Worm (Caenorhabditis elegans) whole organism, young adult: Measurements from ENCODE around the gene crb-1.

Source experiments
- B0019.2 ChIP-seq: fragments of 200-800 bp; sonication (Bioruptor generic); conservative IDR thresholded peaks from 2 replicates; pipeline ENCODE4 v1.3.6; 2022; ENCODE audit warnings: missing genetic modification reagents, missing genetic modification characterization, missing compliant biosample characterization
- B0261.1 ChIP-seq: sonication (generic microtip); optimal IDR thresholded peaks from 2 replicates; lab custom pipeline; 2016; ENCODE audit warnings: mild to moderate bottlenecking, missing genetic modification characterization, moderate library complexity, missing compliant biosample characterization
- B0336.3 ChIP-seq: fragments of 200-800 bp; sonication (Bioruptor generic); IDR thresholded peaks from 2 replicates; pipeline ENCODE4 v1.3.6; 2022; ENCODE audit warnings: missing genetic modification characterization, missing compliant biosample characterization
- C17E4.6 ChIP-seq: fragments of 200-800 bp; sonication (Bioruptor generic); IDR thresholded peaks from 2 replicates; pipeline ENCODE4 v1.3.6; 2022; ENCODE audit warnings: missing genetic modification reagents, missing genetic modification characterization, missing compliant biosample characterization
- F10E7.11 ChIP-seq: sonication (generic microtip); optimal IDR thresholded peaks from 2 replicates; lab custom pipeline; 2017; ENCODE audit warnings: mild to moderate bottlenecking, missing genetic modification characterization, moderate library complexity, missing compliant biosample characterization
- F22D6.2 ChIP-seq: sonication (generic microtip); optimal IDR thresholded peaks from 2 replicates; lab custom pipeline; 2016; ENCODE audit warnings: mild to moderate bottlenecking, missing genetic modification characterization, missing compliant biosample characterization
- F23B12.7 ChIP-seq: sonication (generic microtip); optimal IDR thresholded peaks from 2 replicates; lab custom pipeline; 2017; ENCODE audit warnings: missing genetic modification characterization, mild to moderate bottlenecking, missing compliant biosample characterization, antibody characterized with exemption, moderate library complexity; ENCODE audit not compliant: insufficient read depth
- F33H1.4 ChIP-seq: fragments of 200-800 bp; sonication (Bioruptor generic); IDR thresholded peaks from 2 replicates; pipeline ENCODE4 v1.3.6; 2022; ENCODE audit warnings: missing genetic modification reagents, missing genetic modification characterization, missing compliant biosample characterization
- F49E8.2 ChIP-seq: sonication (generic microtip); optimal IDR thresholded peaks from 3 replicates; lab custom pipeline; 2017; ENCODE audit warnings: missing genetic modification characterization, mild to moderate bottlenecking, missing compliant biosample characterization, antibody characterized with exemption, moderate library complexity; ENCODE audit not compliant: insufficient read depth
- F57A8.1 ChIP-seq: fragments of 200-800 bp; sonication (Bioruptor generic); optimal IDR thresholded peaks from 2 replicates; lab custom pipeline; 2018; ENCODE audit warnings: mild to moderate bottlenecking, missing genetic modification characterization, moderate library complexity, missing compliant biosample characterization
- K11D2.4 ChIP-seq: fragments of 200-800 bp; sonication (Bioruptor generic); IDR thresholded peaks from 2 replicates; pipeline ENCODE4 v1.3.6; 2022; ENCODE audit warnings: missing genetic modification reagents, missing genetic modification characterization, missing compliant biosample characterization
- T26A5.8 ChIP-seq: sonication (generic microtip); optimal IDR thresholded peaks from 2 replicates; lab custom pipeline; 2016; ENCODE audit warnings: missing genetic modification characterization, missing compliant biosample characterization
- Y79H2A.3 ChIP-seq: fragments of 200-800 bp; sonication (Bioruptor generic); conservative IDR thresholded peaks from 2 replicates; pipeline ENCODE4 v1.3.6; 2022; ENCODE audit warnings: missing genetic modification reagents, missing genetic modification characterization, missing compliant biosample characterization
- Y95B8A.8 ChIP-seq: fragments of 200-800 bp; sonication (Bioruptor generic); IDR thresholded peaks from 2 replicates; pipeline ENCODE4 v1.3.6; 2022; ENCODE audit warnings: missing genetic modification reagents, missing genetic modification characterization, missing compliant biosample characterization
- ZK185.1 ChIP-seq: sonication (generic microtip); optimal IDR thresholded peaks from 2 replicates; lab custom pipeline; 2016; ENCODE audit warnings: mild to moderate bottlenecking, missing genetic modification characterization, missing compliant biosample characterization; ENCODE audit not compliant: poor library complexity, severe bottlenecking
- ama-1 ChIP-seq, 3 experiments: fragments of 150-350 bp in 1 of 3; sonication (generic microtip) in 2 of 3; optimal IDR thresholded peaks; 2 replicates each; lab custom pipeline; 2014 to 2018; ENCODE audit warnings: missing biosample characterization in 2 of 3, missing genetic modification characterization in 2 of 3, missing genetic modification reagents in 2 of 3
- aptf-3 ChIP-seq: fragments of 200-800 bp; sonication (Bioruptor generic); IDR thresholded peaks from 2 replicates; pipeline ENCODE4 v1.3.6; 2022; ENCODE audit warnings: missing genetic modification characterization, missing compliant biosample characterization
- atf-7 ChIP-seq: sonication (generic microtip); optimal IDR thresholded peaks from 2 replicates; lab custom pipeline; 2017; ENCODE audit warnings: mild to moderate bottlenecking, missing genetic modification characterization, missing compliant biosample characterization
- ceh-100 ChIP-seq: fragments of 200-800 bp; sonication (Bioruptor generic); IDR thresholded peaks from 2 replicates; pipeline ENCODE4 v1.3.6; 2022; ENCODE audit warnings: missing genetic modification reagents, missing genetic modification characterization, missing compliant biosample characterization
- ceh-40 ChIP-seq: fragments of 200-800 bp; sonication (Bioruptor generic); IDR thresholded peaks from 2 replicates; pipeline ENCODE4 v1.3.6; 2022; ENCODE audit warnings: missing genetic modification characterization, missing compliant biosample characterization
- ceh-79 ChIP-seq: sonication (generic microtip); optimal IDR thresholded peaks from 2 replicates; lab custom pipeline; 2017; ENCODE audit warnings: mild to moderate bottlenecking, missing genetic modification characterization, missing compliant biosample characterization
- ceh-91 ChIP-seq: fragments of 200-800 bp; sonication (Bioruptor generic); IDR thresholded peaks from 2 replicates; pipeline ENCODE4 v1.3.6; 2022; ENCODE audit warnings: missing genetic modification reagents, missing genetic modification characterization, missing compliant biosample characterization
- efl-1 ChIP-seq: fragments of 150-350 bp; optimal IDR thresholded peaks from 2 replicates; lab custom pipeline; 2014; ENCODE audit warnings: missing biosample characterization, missing genetic modification reagents, missing genetic modification characterization
- egrh-3 ChIP-seq: fragments of 200-800 bp; sonication (Bioruptor generic); IDR thresholded peaks from 2 replicates; pipeline ENCODE4 v1.3.6; 2022; ENCODE audit warnings: missing genetic modification reagents, missing genetic modification characterization, missing compliant biosample characterization
- ekl-4 ChIP-seq: fragments of 200-800 bp; sonication (Bioruptor generic); IDR thresholded peaks from 2 replicates; pipeline ENCODE4 v1.3.6; 2022; ENCODE audit warnings: missing genetic modification reagents, missing genetic modification characterization, missing compliant biosample characterization
- lin-35 ChIP-seq, 3 experiments: fragments of 150-350 bp in 2 of 3; sonication (generic microtip) in 1 of 3; optimal IDR thresholded peaks; 2 replicates each; lab custom pipeline; 2014 to 2018; ENCODE audit warnings: missing biosample characterization in 3 of 3, missing genetic modification characterization in 3 of 3, missing genetic modification reagents in 3 of 3
- lin-54 ChIP-seq: fragments of 200-800 bp; sonication (Bioruptor generic); optimal IDR thresholded peaks from 2 replicates; lab custom pipeline; 2018; ENCODE audit warnings: mild to moderate bottlenecking, missing genetic modification characterization, missing compliant biosample characterization
- lsl-1 ChIP-seq: fragments of 200-800 bp; sonication (Bioruptor generic); optimal IDR thresholded peaks from 2 replicates; lab custom pipeline; 2018; ENCODE audit warnings: mild to moderate bottlenecking, missing genetic modification characterization, moderate library complexity, missing compliant biosample characterization
- lsy-27 ChIP-seq: sonication (generic microtip); optimal IDR thresholded peaks from 2 replicates; lab custom pipeline; 2017; ENCODE audit warnings: missing genetic modification characterization, mild to moderate bottlenecking, missing compliant biosample characterization, antibody characterized with exemption, missing genotype, borderline replicate concordance; ENCODE audit not compliant: insufficient read depth
- nfyb-1 ChIP-seq: fragments of 200-800 bp; sonication (Bioruptor generic); IDR thresholded peaks from 2 replicates; pipeline ENCODE4 v1.3.6; 2022; ENCODE audit warnings: missing genetic modification reagents, missing genetic modification characterization, missing compliant biosample characterization
- nhr-80 ChIP-seq: sonication (generic microtip); optimal IDR thresholded peaks from 2 replicates; lab custom pipeline; 2016; ENCODE audit warnings: missing genetic modification characterization, missing compliant biosample characterization
- pbrm-1 ChIP-seq: fragments of 200-800 bp; sonication (Bioruptor generic); IDR thresholded peaks from 2 replicates; pipeline ENCODE4 v1.3.6; 2022; ENCODE audit warnings: missing genetic modification reagents, missing genetic modification characterization, missing compliant biosample characterization
- rcor-1 ChIP-seq: fragments of 200-800 bp; sonication (Bioruptor generic); IDR thresholded peaks from 2 replicates; pipeline ENCODE4 v1.3.6; 2022; ENCODE audit warnings: missing genetic modification reagents, missing genetic modification characterization, missing compliant biosample characterization
- repo-1 ChIP-seq: sonication (generic microtip); optimal IDR thresholded peaks from 2 replicates; lab custom pipeline; 2017; ENCODE audit warnings: mild to moderate bottlenecking, missing genetic modification characterization, missing compliant biosample characterization
- sea-2 ChIP-seq: fragments of 200-800 bp; sonication (Bioruptor generic); IDR thresholded peaks from 2 replicates; pipeline ENCODE4 v1.3.6; 2022; ENCODE audit warnings: missing genetic modification characterization, missing compliant biosample characterization
- snpc-4 ChIP-seq, 5 experiments: fragments of 150-350 bp in 1 of 5; sonication (generic microtip) in 4 of 5; optimal IDR thresholded peaks; 2 replicates each; lab custom pipeline; 2014 to 2018; ENCODE audit warnings: missing genetic modification characterization in 5 of 5, missing biosample characterization in 3 of 5, antibody characterized with exemption in 2 of 5, mild to moderate bottlenecking in 2 of 5, missing compliant biosample characterization in 2 of 5, missing genotype in 2 of 5, moderate library complexity in 2 of 5, missing genetic modification reagents in 1 of 5
- tbx-9 ChIP-seq: sonication (generic microtip); optimal IDR thresholded peaks from 2 replicates; lab custom pipeline; 2016; ENCODE audit warnings: borderline replicate concordance, missing genetic modification characterization, inconsistent platforms, missing compliant biosample characterization
- ztf-28 ChIP-seq: fragments of 200-800 bp; sonication (Bioruptor generic); IDR thresholded peaks from 2 replicates; pipeline ENCODE4 v1.3.6; 2022; ENCODE audit warnings: missing genetic modification reagents, missing genetic modification characterization, missing compliant biosample characterization
- ztf-6 ChIP-seq: fragments of 200-800 bp; sonication (Bioruptor generic); IDR thresholded peaks from 2 replicates; pipeline ENCODE4 v1.3.6; 2022; ENCODE audit warnings: missing genetic modification reagents, missing genetic modification characterization, missing compliant biosample characterization

The crb-1 gene

ce11 chrX:17373955-17374354, 39.9 kb downstream of the crb-1 start (continued):
- TF ChIP-seq ztf-6 (no peak), tbx-9 (tag; lab: Kevin White, UChicago) (no peak), ceh-100 (GFP tag; lab: Robert Waterston, UW) (no peak), ekl-4 (GFP tag; lab: Robert Waterston, UW) (no peak), F10E7.11 (no peak)

DNA sequence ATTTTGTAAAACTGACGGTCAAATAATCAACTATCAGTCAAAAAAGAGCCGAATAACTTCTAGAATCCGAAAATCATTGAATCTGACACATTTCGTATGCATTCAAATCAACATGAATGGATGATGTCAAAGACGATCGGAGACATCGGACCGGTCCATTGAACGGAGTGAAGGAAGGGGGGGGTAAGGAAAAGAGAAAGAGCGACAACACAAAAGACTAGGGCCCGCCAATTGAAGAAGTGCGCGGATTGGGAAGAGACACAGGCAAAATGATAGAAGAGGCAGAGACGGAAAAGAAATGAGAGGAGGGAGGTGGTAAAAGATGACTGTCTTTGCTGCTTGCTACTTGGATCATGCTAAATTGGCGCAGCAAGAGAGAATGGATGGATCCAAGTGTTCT, 44.3 kb downstream of the crb-1 start:
- no peak for TF ChIP-seq Y95B8A.8
- no peak for TF ChIP-seq atf-7 (tag; lab: Kevin White, UChicago)
- no peak for TF ChIP-seq B0261.1 (tag; lab: Kevin White, UChicago)
- TF ChIP-seq B0019.2 (GFP tag; lab: Robert Waterston, UW): no peak
- TF ChIP-seq efl-1 (GFP tag; lab: Kevin White, UChicago): no peak
- TF ChIP-seq egrh-3 (GFP tag; lab: Robert Waterston, UW): no peak
- TF ChIP-seq aptf-3 (GFP tag; lab: Robert Waterston, UW): no peak
- no peak for TF ChIP-seq K11D2.4 (GFP tag; lab: Robert Waterston, UW)
- no peak for TF ChIP-seq ceh-79 (tag; lab: Kevin White, UChicago)
- TF ChIP-seq T26A5.8: no peak
- no peak for TF ChIP-seq ztf-28 (GFP tag; lab: Robert Waterston, UW)
- no peak for TF ChIP-seq ama-1 (optimal IDR thresholded peaks at IDR 0.05; lab: Kevin White, UChicago)
- TF ChIP-seq ama-1 (GFP tag; optimal IDR thresholded peaks at IDR 0.05; lab: Kevin White, UChicago): no peak
- TF ChIP-seq ceh-91 (GFP tag; lab: Robert Waterston, UW): no peak

- no peak for TF ChIP-seq T26A5.8
- TF ChIP-seq nhr-80 (tag; lab: Kevin White, UChicago): no peak
- TF ChIP-seq F57A8.1: no peak
- no peak for TF ChIP-seq sea-2
- no peak for TF ChIP-seq rcor-1 (GFP tag; lab: Robert Waterston, UW)
- TF ChIP-seq F22D6.2 (tag; lab: Kevin White, UChicago): no peak
- TF ChIP-seq ZK185.1 (tag; lab: Kevin White, UChicago): no peak
- TF ChIP-seq lin-35 (GFP tag; optimal IDR thresholded peaks at IDR 0.05; lab: Kevin White, UChicago): no peak
- TF ChIP-seq nfyb-1 (GFP tag; lab: Robert Waterston, UW): no peak
- no peak for TF ChIP-seq F49E8.2 (tag; lab: Kevin White, UChicago)
- no peak for TF ChIP-seq Y79H2A.3 (GFP tag; lab: Robert Waterston, UW)
Observed at ce11 chrX:17368542-17368941, 45.3 kb downstream of the crb-1 start, which contains the start of gene mfsd-10. TSS of gene mfsd-10 (minus strand) at chrX:17368642.

- no peak for TF ChIP-seq lin-54 (GFP tag; lab: Kevin White, UChicago)
- no peak for TF ChIP-seq pbrm-1 (GFP tag; lab: Robert Waterston, UW)
- TF ChIP-seq F33H1.4 (GFP tag; lab: Robert Waterston, UW): no peak
- no peak for TF ChIP-seq ekl-4 (GFP tag; lab: Robert Waterston, UW)
- no peak for TF ChIP-seq nfyb-1 (GFP tag; lab: Robert Waterston, UW)
- TF ChIP-seq F23B12.7 (tag; lab: Kevin White, UChicago): no peak
- TF ChIP-seq repo-1 (tag; lab: Kevin White, UChicago): no peak
- TF ChIP-seq B0019.2 (GFP tag; lab: Robert Waterston, UW): no peak
- TF ChIP-seq lsl-1: no peak
- TF ChIP-seq snpc-4 (GFP tag; optimal IDR thresholded peaks at IDR 0.05; lab: Kevin White, UChicago): no peak
- TF ChIP-seq snpc-4 (tag; optimal IDR thresholded peaks at IDR 0.05; lab: Kevin White, UChicago): no peak
- no peak for TF ChIP-seq ZK185.1 (tag; lab: Kevin White, UChicago)
- no peak for TF ChIP-seq B0336.3 (GFP tag; lab: Robert Waterston, UW)
- no peak for TF ChIP-seq C17E4.6 (GFP tag; lab: Robert Waterston, UW)
- TF ChIP-seq ceh-40 (GFP tag; lab: Robert Waterston, UW): no peak
- TF ChIP-seq lsy-27 (tag; lab: Kevin White, UChicago): no peak
Observed at ce11 chrX:17363491-17363890, 50.3 kb downstream of the crb-1 start.
